Fruit fly (Drosophila melanogaster): Measurements from ENCODE around the gene CG4751.

The CG4751 gene

dm6 chr2L:11113011-11113528 lies 17.5 kb upstream of the CG4751 start, which contains the start of gene Idua (continued):
- TF ChIP-seq ssp (GFP tag; IDR thresholded peaks at IDR 0.05) (no peak), gce (GFP tag; IDR thresholded peaks at IDR 0.05) (no peak), NK7.1 (GFP tag; optimal IDR thresholded peaks at IDR 0.05) (no peak), CG10267 (tag; optimal IDR thresholded peaks at IDR 0.05) (peak; percentile 66), corto (GFP tag; optimal IDR thresholded peaks at IDR 0.05) (peak; percentile 14), MESR4 (GFP tag; optimal IDR thresholded peaks at IDR 0.05) (no peak), chinmo (GFP tag; IDR thresholded peaks at IDR 0.05; ENCODE audit: partially characterized antibody) (0 out of 4 replicates have a peak, but pooled peaks have one; percentile 48), E2f2 (GFP tag; IDR thresholded peaks at IDR 0.05) (peak; percentile 33; the same call in 1 of the 2 replicates), CG8478 (optimal IDR thresholded peaks at IDR 0.05) (no peak), Hr39 (optimal IDR thresholded peaks at IDR 0.05) (no peak), YL-1 (GFP tag; optimal IDR thresholded peaks at IDR 0.05) (peak; percentile 26), CoRest (tag; optimal IDR thresholded peaks at IDR 0.05) (peak; percentile 81), Nf-YA (GFP tag; IDR thresholded peaks at IDR 0.05) (no peak), lilli (GFP tag; optimal IDR thresholded peaks at IDR 0.05) (peak; percentile 69), CG2712 (tag; optimal IDR thresholded peaks at IDR 0.05) (no peak), HLHmδ (GFP tag; optimal IDR thresholded peaks at IDR 0.05) (no peak), CG17912 (GFP tag; optimal IDR thresholded peaks at IDR 0.05) (no peak), Dp (GFP tag; optimal IDR thresholded peaks at IDR 0.05) (no peak), dmrt11E (tag; optimal IDR thresholded peaks at IDR 0.05) (peak; percentile 33), BtbVII (GFP tag; optimal IDR thresholded peaks at IDR 0.05) (peak; percentile 80), CG16813 (GFP tag; IDR thresholded peaks at IDR 0.05; ENCODE audit: partially characterized antibody) (no peak), unpg (GFP tag; optimal IDR thresholded peaks at IDR 0.05) (no peak), Neu2 (GFP tag; optimal IDR thresholded peaks at IDR 0.05; ENCODE audit: borderline replicate concordance) (no peak), CG2678 (tag; optimal IDR thresholded peaks at IDR 0.05) (no peak), schlank (tag; optimal IDR thresholded peaks at IDR 0.05) (peak; percentile 28), CG34422 (GFP tag; IDR thresholded peaks at IDR 0.05) (no peak; the same call in 2 of the 3 replicates), tx (GFP tag; optimal IDR thresholded peaks at IDR 0.05) (no peak), Adf1 (GFP tag; IDR thresholded peaks at IDR 0.05) (no peak; the same call in 1 of the 2 replicates), Hr51 (GFP tag; optimal IDR thresholded peaks at IDR 0.05) (peak in 1 of 2 experiments; percentile 21), vvl (GFP tag; IDR thresholded peaks at IDR 0.05) (peak; percentile 50), CG12299 (tag; optimal IDR thresholded peaks at IDR 0.05) (peak; percentile 68), tll (GFP tag; optimal IDR thresholded peaks at IDR 0.05) (no peak), sd (tag; optimal IDR thresholded peaks at IDR 0.05) (no peak), lmd (GFP tag; IDR thresholded peaks at IDR 0.05) (peak; percentile 49), hbn (GFP tag; IDR thresholded peaks at IDR 0.05; ENCODE audit: partially characterized antibody) (no peak), ttk (GFP tag; IDR thresholded peaks at IDR 0.05) (peak; percentile 30; the same call in 1 of the 2 replicates), nau (GFP tag; optimal IDR thresholded peaks at IDR 0.05) (no peak), Drgx (GFP tag; IDR thresholded peaks at IDR 0.05) (peak; percentile 25; the same call in 1 of the 2 replicates), Antp (GFP tag; optimal IDR thresholded peaks at IDR 0.05) (no peak), CG1792 (GFP tag; optimal IDR thresholded peaks at IDR 0.05) (no peak), Jarid2 (GFP tag; optimal IDR thresholded peaks at IDR 0.05) (no peak), CG4424 (GFP tag; optimal IDR thresholded peaks at IDR 0.05) (peak; percentile 68), lbe (GFP tag; optimal IDR thresholded peaks at IDR 0.05) (no peak), pzg (GFP tag; optimal IDR thresholded peaks at IDR 0.05) (no peak), Kr (GFP tag; optimal IDR thresholded peaks at IDR 0.05) (no peak), CG10462 (GFP tag; optimal IDR thresholded peaks at IDR 0.05) (no peak), peb (GFP tag; IDR thresholded peaks at IDR 0.05) (peak; percentile 61), CG6175 (GFP tag; IDR thresholded peaks at IDR 0.05) (0 out of 3 replicates have a peak, but pooled peaks have one; percentile 52), lab (GFP tag; optimal IDR thresholded peaks at IDR 0.05) (no peak), NC2α (GFP tag; optimal IDR thresholded peaks at IDR 0.05) (no peak)

Data from whole organism, embryonic.